Worm (Caenorhabditis elegans): Measurements from ENCODE around the gene far-5.

ce11 chrV:13002070-13002469, 6.7 kb downstream of the far-5 start, which contains the start of gene inft-2:
- TF ChIP-seq W03F9.2 (tag; optimal IDR thresholded peaks at IDR 0.05) (no peak), dao-5 (tag; optimal IDR thresholded peaks at IDR 0.05) (no peak), him-1 (tag; optimal IDR thresholded peaks at IDR 0.05) (no peak)
